Worm (Caenorhabditis elegans): Measurements from ENCODE around the gene tag-131.

- TF ChIP-seq T20F7.1 (GFP tag; optimal IDR thresholded peaks at IDR 0.05), result no peak
- no peak for TF ChIP-seq tag-97 (GFP tag; IDR thresholded peaks at IDR 0.05)
- no peak for TF ChIP-seq lsy-2 (tag; optimal IDR thresholded peaks at IDR 0.05)
- TF ChIP-seq fos-1 (tag; optimal IDR thresholded peaks at IDR 0.05), result no peak
- no peak for TF ChIP-seq ztf-7 (tag; optimal IDR thresholded peaks at IDR 0.05)
These were observed 44.6 kb upstream of the tag-131 start for ce11 chrIII:4272864-4273263.
